Worm (Caenorhabditis elegans): Measurements from ENCODE around the gene fbxa-164.

- TF ChIP-seq ztf-4 (tag; optimal IDR thresholded peaks at IDR 0.05) (no peak), fkh-10 (GFP tag; optimal IDR thresholded peaks at IDR 0.05) (no peak), egl-27 (tag; optimal IDR thresholded peaks at IDR 0.05) (no peak)
Observed at ce11 chrII:1610630-1611029, 3.2 kb downstream of the fbxa-164 start, which contains the start of gene fbxa-163.

Data from whole organism, L3 larva.